Worm (Caenorhabditis elegans) whole organism, late embryonic: ENCODE results near the gene ZK666.11.
A peak's percentile ranks its signal among the peaks of the same experiment; 100 is the strongest.

Experiments
- F13H6.1 ChIP-seq: sonication (generic microtip); optimal IDR thresholded peaks from 2 replicates; lab custom pipeline; 2016; ENCODE audit warnings: missing genetic modification characterization, missing compliant biosample characterization
- T23F11.4 ChIP-seq: fragments of 200-800 bp; sonication (Bioruptor generic); optimal IDR thresholded peaks from 2 replicates; lab custom pipeline; 2018; ENCODE audit warnings: mild to moderate bottlenecking, missing genetic modification characterization, missing compliant biosample characterization
- ceh-14 ChIP-seq: sonication (generic microtip); optimal IDR thresholded peaks from 2 replicates; lab custom pipeline; 2016; ENCODE audit warnings: missing genotype, missing genetic modification characterization, missing compliant biosample characterization
- ceh-18 ChIP-seq: sonication (generic microtip); optimal IDR thresholded peaks from 2 replicates; lab custom pipeline; 2016; ENCODE audit warnings: missing genetic modification characterization, missing compliant biosample characterization
- ceh-31 ChIP-seq: sonication (generic microtip); optimal IDR thresholded peaks from 2 replicates; lab custom pipeline; 2016; ENCODE audit warnings: missing genetic modification characterization, missing compliant biosample characterization
- ceh-34 ChIP-seq: sonication (generic microtip); optimal IDR thresholded peaks from 2 replicates; lab custom pipeline; 2016; ENCODE audit warnings: mild to moderate bottlenecking, missing genetic modification characterization, missing compliant biosample characterization
- ceh-45 ChIP-seq: fragments of 200-800 bp; sonication (Bioruptor generic); IDR thresholded peaks from 2 replicates; pipeline ENCODE4 v1.3.6; 2022; ENCODE audit warnings: missing genetic modification reagents, missing genetic modification characterization, missing compliant biosample characterization
- ceh-48 ChIP-seq: sonication (generic microtip); optimal IDR thresholded peaks from 2 replicates; lab custom pipeline; 2016; ENCODE audit warnings: missing genetic modification characterization, inconsistent platforms, missing compliant biosample characterization
- ceh-6 ChIP-seq: fragments of 200-800 bp; sonication (Bioruptor generic); optimal IDR thresholded peaks from 2 replicates; lab custom pipeline; 2018; ENCODE audit warnings: mild to moderate bottlenecking, missing genetic modification characterization, missing compliant biosample characterization
- ceh-9 ChIP-seq: sonication (generic microtip); optimal IDR thresholded peaks from 2 replicates; lab custom pipeline; 2016; ENCODE audit warnings: mild to moderate bottlenecking, missing genetic modification characterization, inconsistent platforms, missing compliant biosample characterization
- che-1 ChIP-seq: sonication (generic microtip); optimal IDR thresholded peaks from 2 replicates; lab custom pipeline; 2016; ENCODE audit warnings: mild to moderate bottlenecking, missing genetic modification characterization, missing compliant biosample characterization
- dmd-4 ChIP-seq: sonication (generic microtip); optimal IDR thresholded peaks from 2 replicates; lab custom pipeline; 2016; ENCODE audit warnings: borderline replicate concordance, missing genetic modification characterization, missing compliant biosample characterization
- dve-1 ChIP-seq: sonication (generic microtip); optimal IDR thresholded peaks from 2 replicates; lab custom pipeline; 2017; ENCODE audit warnings: antibody characterized with exemption, mild to moderate bottlenecking, missing genetic modification characterization, missing compliant biosample characterization
- elt-2 ChIP-seq: sonication (generic microtip); optimal IDR thresholded peaks from 2 replicates; lab custom pipeline; 2016; ENCODE audit warnings: missing genetic modification reagents, missing genetic modification characterization, missing compliant biosample characterization
- elt-4 ChIP-seq: sonication (generic microtip); optimal IDR thresholded peaks from 2 replicates; lab custom pipeline; 2016; ENCODE audit warnings: missing genetic modification characterization, missing compliant biosample characterization
- fax-1 ChIP-seq: sonication (generic microtip); optimal IDR thresholded peaks from 2 replicates; lab custom pipeline; 2016; ENCODE audit warnings: missing genotype, missing genetic modification characterization, missing compliant biosample characterization
- fkh-6 ChIP-seq: sonication (generic microtip); optimal IDR thresholded peaks from 2 replicates; lab custom pipeline; 2016; ENCODE audit warnings: missing genetic modification characterization, missing compliant biosample characterization
- hlh-13 ChIP-seq: fragments of 200-800 bp; sonication (Bioruptor generic); optimal IDR thresholded peaks from 2 replicates; lab custom pipeline; 2018; ENCODE audit warnings: mild to moderate bottlenecking, missing genetic modification characterization, missing compliant biosample characterization
- hlh-30 ChIP-seq: sonication (generic microtip); optimal IDR thresholded peaks from 2 replicates; lab custom pipeline; 2017; ENCODE audit warnings: antibody characterized with exemption, missing genetic modification characterization, missing compliant biosample characterization; ENCODE audit not compliant: insufficient read depth
- hlh-6 ChIP-seq: sonication (generic microtip); optimal IDR thresholded peaks from 2 replicates; lab custom pipeline; 2016; ENCODE audit warnings: missing genotype, missing genetic modification characterization, missing compliant biosample characterization
- hlh-8 ChIP-seq: sonication (generic microtip); optimal IDR thresholded peaks from 2 replicates; lab custom pipeline; 2016; ENCODE audit warnings: missing genotype, missing genetic modification characterization, missing compliant biosample characterization
- nhr-11 ChIP-seq: fragments of 150-350 bp; optimal IDR thresholded peaks from 2 replicates; lab custom pipeline; 2014; ENCODE audit warnings: missing biosample characterization, missing genetic modification characterization
- pag-3 ChIP-seq: sonication (generic microtip); optimal IDR thresholded peaks from 2 replicates; lab custom pipeline; 2016; ENCODE audit warnings: missing compliant biosample characterization, missing genetic modification characterization, borderline replicate concordance
- pax-1 ChIP-seq: fragments of 150-350 bp; optimal IDR thresholded peaks from 2 replicates; lab custom pipeline; 2014; ENCODE audit warnings: missing biosample characterization, missing genetic modification characterization
- pqm-1 ChIP-seq: sonication (generic microtip); optimal IDR thresholded peaks from 2 replicates; lab custom pipeline; 2016; ENCODE audit warnings: missing genetic modification characterization, missing compliant biosample characterization
- rnt-1 ChIP-seq: sonication (generic microtip); optimal IDR thresholded peaks from 2 replicates; lab custom pipeline; 2016; ENCODE audit warnings: missing genetic modification characterization, missing compliant biosample characterization
- syd-9 ChIP-seq: sonication (generic microtip); optimal IDR thresholded peaks from 2 replicates; lab custom pipeline; 2016; ENCODE audit warnings: mild to moderate bottlenecking, missing genetic modification characterization, moderate library complexity, missing compliant biosample characterization
- ztf-16 ChIP-seq: sonication (generic microtip); optimal IDR thresholded peaks from 2 replicates; lab custom pipeline; 2017; ENCODE audit warnings: missing genetic modification characterization, missing compliant biosample characterization

The ZK666.11 gene

DNA sequence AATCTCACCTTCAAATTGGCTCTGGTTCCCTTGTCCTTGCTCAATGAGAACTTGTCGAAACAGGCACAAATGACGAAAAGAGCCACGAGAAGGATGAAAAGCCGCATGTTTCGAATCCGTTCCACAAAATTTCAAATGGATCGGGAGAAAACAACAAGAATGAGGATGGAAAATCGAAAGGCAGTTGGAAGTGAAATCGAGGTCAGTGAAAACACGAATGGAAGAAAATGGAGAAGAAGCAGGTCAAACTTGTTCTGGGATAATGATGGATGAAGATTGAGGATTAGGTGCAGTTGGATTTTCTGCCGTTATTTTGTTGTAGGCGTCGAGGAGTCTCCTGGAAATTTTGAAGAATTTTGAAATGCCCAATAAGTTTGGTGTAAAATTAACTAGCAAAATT, 40.7 kb downstream of the ZK666.11 start:
- TF ChIP-seq pqm-1 (no peak), rnt-1 (tag; lab: Kevin White, UChicago) (no peak), nhr-11 (no peak), ceh-6 (GFP tag; lab: Kevin White, UChicago) (no peak), pax-1 (no peak), ceh-48 (tag; lab: Kevin White, UChicago) (no peak), hlh-30 (tag; lab: Kevin White, UChicago) (no peak), elt-2 (tag; lab: Kevin White, UChicago) (no peak), ceh-34 (tag; lab: Kevin White, UChicago) (no peak), ceh-14 (tag; lab: Kevin White, UChicago) (no peak)

DNA sequence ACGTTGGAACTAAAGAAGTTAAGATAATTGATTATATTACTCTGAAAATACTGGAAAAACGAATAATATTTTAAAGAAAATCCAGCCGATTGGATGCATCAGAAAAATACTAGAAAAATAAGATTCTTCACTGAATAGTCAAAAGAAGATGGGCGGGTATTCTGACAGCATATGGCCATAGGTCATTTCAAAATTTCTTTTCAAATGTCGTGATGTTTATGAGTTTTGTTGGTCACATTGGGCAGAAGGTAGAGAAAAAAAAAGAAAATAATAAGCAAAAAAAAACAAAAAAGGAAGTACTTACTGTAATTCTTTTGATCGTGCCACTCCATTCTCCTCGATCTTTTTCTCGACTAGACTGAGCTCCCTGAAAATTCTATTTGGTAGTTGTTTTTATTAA, 41.3 kb downstream of the ZK666.11 start, which contains the start of gene F59B10.5:
F59B10.5 (minus strand) TSS at position 101 of the 400 bp plus-strand sequence.
- TF ChIP-seq T23F11.4, result no peak
- no peak for TF ChIP-seq pax-1
- TF ChIP-seq rnt-1 (tag; lab: Kevin White, UChicago), result no peak
- no peak for TF ChIP-seq ceh-6 (GFP tag; lab: Kevin White, UChicago)
- no peak for TF ChIP-seq syd-9 (tag; lab: Kevin White, UChicago)
- TF ChIP-seq, all 69 proteins: peak for 0

DNA sequence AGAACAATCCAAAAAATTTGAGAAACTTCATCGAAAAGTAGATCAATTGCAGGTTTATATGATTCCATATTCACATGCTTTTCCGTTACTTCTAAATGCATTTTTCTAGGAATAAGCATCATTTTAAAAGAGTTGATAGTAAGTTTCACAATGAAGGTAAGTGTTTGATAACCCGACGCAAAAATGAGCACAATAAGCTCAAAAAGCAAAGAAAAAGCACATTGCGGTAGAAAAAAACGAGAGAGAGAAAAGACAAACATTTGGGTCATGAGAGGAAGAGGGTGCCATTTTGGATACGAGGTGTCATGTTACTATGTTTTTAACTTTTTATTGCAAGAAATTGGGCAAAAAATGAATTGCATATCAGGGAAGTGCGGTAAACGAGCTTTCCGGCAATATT, 42.1 kb downstream of the ZK666.11 start, which contains the start of gene F59B10.6:
F59B10.6 (minus strand) TSS at position 101 of the 400 bp plus-strand sequence.
- TF ChIP-seq fkh-6 (tag; lab: Kevin White, UChicago) (no peak), ceh-18 (no peak), pax-1 (no peak), ceh-6 (GFP tag; lab: Kevin White, UChicago) (no peak), dmd-4 (tag; lab: Kevin White, UChicago) (no peak), hlh-13 (GFP tag; lab: Kevin White, UChicago) (no peak), dve-1 (no peak)

DNA sequence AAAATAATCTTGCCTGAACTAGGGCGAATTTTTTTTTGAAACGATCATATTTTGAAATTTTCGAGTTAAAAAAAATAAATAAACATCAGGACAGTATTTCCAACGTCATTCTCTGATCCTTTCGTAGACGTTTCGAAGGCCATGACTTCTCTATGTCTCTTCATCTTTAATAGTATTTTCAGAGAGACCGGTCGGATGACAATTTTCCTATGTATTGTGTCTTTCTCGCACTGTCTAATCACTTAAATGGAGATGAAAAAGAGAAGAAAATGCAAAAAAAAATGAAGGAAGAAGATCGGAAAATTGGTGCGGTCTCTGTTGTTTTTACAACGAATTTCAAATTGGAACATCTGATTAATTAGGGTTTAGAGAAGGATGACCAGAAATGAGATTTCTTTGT, 42.8 kb downstream of the ZK666.11 start:
- TF ChIP-seq hlh-13 (GFP tag; lab: Kevin White, UChicago) (no peak), ceh-34 (tag; lab: Kevin White, UChicago) (no peak), hlh-8 (tag; lab: Kevin White, UChicago) (no peak), elt-4 (tag; lab: Kevin White, UChicago) (no peak), F13H6.1 (tag; lab: Kevin White, UChicago) (no peak)

DNA sequence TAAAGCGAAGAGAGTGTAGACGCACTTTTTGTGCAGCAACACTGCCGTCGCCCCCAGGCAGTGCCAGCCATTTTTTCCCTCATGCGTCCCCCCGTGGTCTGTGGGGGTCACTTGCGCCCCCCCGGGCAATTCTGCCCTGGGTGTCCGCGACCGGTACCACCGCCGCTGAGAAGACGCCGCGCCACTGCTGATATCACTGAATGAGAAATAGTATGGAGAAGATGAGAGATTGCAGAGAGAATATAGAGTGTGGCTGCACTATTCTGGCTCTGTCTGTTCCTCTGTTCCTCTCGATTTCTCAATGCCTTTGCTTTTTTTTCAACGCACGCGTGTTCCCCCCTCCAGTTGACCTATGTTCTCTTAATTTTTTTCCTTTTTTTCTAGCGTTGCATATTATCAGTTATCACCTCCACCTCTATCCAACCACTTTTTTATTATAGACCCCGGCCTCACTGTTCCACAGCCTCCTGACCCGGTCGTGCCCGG, 45.4 kb downstream of the ZK666.11 start, which contains the start of gene mab-10:
mab-10 (plus strand) TSS at position 436 of the 486 bp plus-strand sequence.
- TF ChIP-seq ceh-31 (tag; lab: Kevin White, UChicago), result no peak
- peak; percentile 49 for TF ChIP-seq elt-4 (tag; lab: Kevin White, UChicago)
- no peak for TF ChIP-seq hlh-30 (tag; lab: Kevin White, UChicago)
- peak; percentile 14 for TF ChIP-seq fax-1 (tag; lab: Kevin White, UChicago)

DNA sequence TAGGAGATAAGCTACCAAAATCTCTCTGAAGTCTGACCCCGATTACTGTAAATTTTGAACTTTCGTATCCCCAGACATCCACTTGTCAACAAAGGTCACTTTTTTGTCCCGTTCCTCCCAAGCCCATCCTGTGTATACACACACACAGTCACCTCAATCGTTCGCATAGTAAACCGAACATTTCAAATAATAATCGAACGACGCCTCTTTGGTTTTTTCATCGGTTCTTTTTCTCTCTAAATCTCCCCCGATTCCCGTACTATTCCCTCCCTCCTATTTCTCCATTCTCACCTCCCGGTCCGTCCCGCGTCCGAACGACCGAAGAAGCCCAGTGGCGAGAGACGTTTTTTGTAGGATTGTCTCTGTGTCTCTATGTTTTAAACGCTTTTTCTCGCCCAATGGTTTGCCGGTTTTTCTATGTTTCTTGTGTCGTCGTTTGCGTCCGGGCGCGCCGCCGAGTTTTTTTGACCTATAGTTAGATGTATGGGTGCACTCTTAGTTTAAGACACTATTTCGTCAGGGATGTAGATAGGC, 47.0 kb downstream of the ZK666.11 start:
- TF ChIP-seq dmd-4 (tag; lab: Kevin White, UChicago) (no peak), fkh-6 (tag; lab: Kevin White, UChicago) (no peak), hlh-6 (tag; lab: Kevin White, UChicago) (peak; percentile 19), che-1 (no peak), ceh-14 (tag; lab: Kevin White, UChicago) (no peak), ceh-9 (tag; lab: Kevin White, UChicago) (no peak), pag-3 (tag; lab: Kevin White, UChicago) (no peak)
- TF ChIP-seq, all 69 proteins: peak for 1

DNA sequence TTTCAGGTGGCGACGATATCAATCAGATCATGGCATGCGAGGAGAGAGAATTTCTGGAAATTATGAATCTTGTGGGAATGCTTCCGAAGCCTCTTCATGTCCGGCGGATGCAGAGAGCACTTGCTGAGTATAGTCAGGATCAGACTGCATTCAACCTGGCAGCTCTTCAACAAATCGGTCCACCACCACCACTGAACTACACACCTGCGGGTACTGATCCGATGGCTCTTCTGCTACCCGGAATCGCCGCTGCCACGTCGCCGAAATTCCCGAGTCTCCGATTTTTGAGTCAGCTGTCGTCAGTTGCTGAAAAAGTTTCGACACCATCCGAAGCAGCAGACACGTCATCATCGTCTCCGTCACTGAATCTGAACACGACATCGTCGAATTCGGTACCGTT, 48.6 kb downstream of the ZK666.11 start:
- TF ChIP-seq elt-2 (tag; lab: Kevin White, UChicago) (no peak), ceh-45 (GFP tag; lab: Robert Waterston, UW) (no peak), ztf-16 (tag; lab: Kevin White, UChicago) (no peak)
